Worm (Caenorhabditis elegans) whole organism, early embryonic: ENCODE data around the gene grp-1.

ENCODE experiments used
- B0310.2 ChIP-seq: sonication (generic microtip); optimal IDR thresholded peaks from 2 replicates; lab custom pipeline; 2016; ENCODE audit warnings: mild to moderate bottlenecking, missing genetic modification characterization, missing compliant biosample characterization
- aly-1 ChIP-seq: sonication (generic microtip); optimal IDR thresholded peaks from 2 replicates; lab custom pipeline; 2016; ENCODE audit warnings: missing genetic modification characterization, missing compliant biosample characterization
- ama-1 ChIP-seq: fragments of 150-350 bp; optimal IDR thresholded peaks from 2 replicates; lab custom pipeline; 2014
- ceh-13 ChIP-seq: fragments of 200-800 bp; sonication (Bioruptor generic); optimal IDR thresholded peaks from 2 replicates; lab custom pipeline; 2018; ENCODE audit warnings: mild to moderate bottlenecking, missing genetic modification characterization, missing compliant biosample characterization
- ceh-36 ChIP-seq: sonication (generic microtip); optimal IDR thresholded peaks from 2 replicates; lab custom pipeline; 2016; ENCODE audit warnings: missing genetic modification characterization, inconsistent platforms, missing compliant biosample characterization
- ets-7 ChIP-seq: sonication (generic microtip); optimal IDR thresholded peaks from 2 replicates; lab custom pipeline; 2016; ENCODE audit warnings: missing genotype, missing genetic modification characterization, missing compliant biosample characterization
- flt-1 ChIP-seq: fragments of 200-800 bp; sonication (Bioruptor generic); IDR thresholded peaks from 2 replicates; pipeline ENCODE4 v1.3.6; 2022; ENCODE audit warnings: missing genetic modification characterization, missing compliant biosample characterization
- hmg-4 ChIP-seq: fragments of 200-800 bp; sonication (Bioruptor generic); optimal IDR thresholded peaks from 2 replicates; lab custom pipeline; 2018; ENCODE audit warnings: mild to moderate bottlenecking, missing genetic modification characterization, missing compliant biosample characterization
- hnd-1 ChIP-seq: sonication (generic microtip); optimal IDR thresholded peaks from 2 replicates; lab custom pipeline; 2016; ENCODE audit warnings: missing genetic modification characterization, missing compliant biosample characterization
- pes-1 ChIP-seq: fragments of 200-800 bp; sonication (Bioruptor generic); IDR thresholded peaks from 2 replicates; pipeline ENCODE4 v1.3.6; 2022; ENCODE audit warnings: missing genetic modification reagents, missing genetic modification characterization, missing compliant biosample characterization
- sea-1 ChIP-seq: fragments of 200-800 bp; sonication (Bioruptor generic); conservative IDR thresholded peaks from 2 replicates; pipeline ENCODE4 v1.3.6; 2022; ENCODE audit warnings: missing genetic modification characterization, missing compliant biosample characterization
- tbx-11 ChIP-seq: fragments of 200-800 bp; sonication (Bioruptor generic); IDR thresholded peaks from 2 replicates; pipeline ENCODE4 v1.3.6; 2022; ENCODE audit warnings: missing genetic modification characterization, missing compliant biosample characterization
- tra-4 ChIP-seq: sonication (generic microtip); optimal IDR thresholded peaks from 2 replicates; lab custom pipeline; 2017; ENCODE audit warnings: missing genetic modification characterization, missing compliant biosample characterization

ce11 chrIII:8067798-8068197 lies 17.7 kb upstream of the grp-1 start:
- TF ChIP-seq hnd-1 (no peak), tbx-11 (no peak), ama-1 (lab: Kevin White, UChicago) (no peak), flt-1 (no peak), ceh-36 (no peak), B0310.2 (tag; lab: Kevin White, UChicago) (no peak), tra-4 (tag; lab: Kevin White, UChicago) (no peak), ets-7 (no peak), pes-1 (no peak), hmg-4 (GFP tag; lab: Kevin White, UChicago) (no peak), sea-1 (GFP tag; lab: Robert Waterston, UW) (no peak), aly-1 (tag; lab: Kevin White, UChicago) (no peak), ceh-13 (GFP tag; lab: Kevin White, UChicago) (no peak)
